Fruit fly (Drosophila melanogaster): ENCODE measurements around the gene CG11986.

DNA sequence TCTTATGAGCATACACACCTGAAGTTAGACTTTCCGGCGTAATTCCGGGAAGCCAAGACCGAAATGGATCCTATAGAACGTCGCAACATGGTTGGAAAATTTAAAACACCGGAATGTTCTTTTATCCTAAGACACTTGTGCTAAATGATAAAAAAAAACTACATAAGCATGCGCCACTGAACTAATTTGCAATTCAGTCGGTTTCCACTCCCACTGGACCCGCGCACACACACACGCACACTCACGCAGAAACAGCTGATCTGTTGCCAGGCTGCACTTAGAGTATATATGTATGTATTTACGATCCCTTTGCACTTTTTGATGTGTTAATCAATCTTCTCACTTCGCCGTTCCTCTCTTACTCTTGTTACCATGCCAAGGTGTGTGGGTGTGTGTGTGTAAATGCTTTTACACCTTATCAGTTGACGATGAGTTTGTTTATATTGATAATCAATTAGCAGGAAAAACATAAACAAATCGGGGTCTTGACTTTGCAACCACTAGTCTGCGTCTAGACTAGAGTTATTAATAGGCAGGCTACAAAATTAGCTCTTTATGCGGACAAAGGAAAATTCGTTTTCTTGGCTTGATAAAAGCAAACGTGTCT is 33.3 kb downstream of the CG11986 start, which contains the start of gene Mst85C:
- TF ChIP-seq CG8478 (optimal IDR thresholded peaks at IDR 0.05) = no peak
- no peak for TF ChIP-seq CTCF (optimal IDR thresholded peaks at IDR 0.05)
